Fruit fly (Drosophila melanogaster): Measurements from ENCODE around the gene raskol.
A peak's percentile ranks its signal among the peaks of the same experiment; 100 is the strongest.

Gene raskol

dm6 chrX:17728338-17728737, 18.4 kb downstream of the raskol start (continued):
- TF ChIP-seq hkb (optimal IDR thresholded peaks at IDR 0.05) (no peak), hkb (GFP tag; IDR thresholded peaks at IDR 0.05) (0 out of 2 replicates have a peak, but pooled peaks have one; percentile 12), CG1647 (GFP tag; optimal IDR thresholded peaks at IDR 0.05) (no peak), row (GFP tag; IDR thresholded peaks at IDR 0.05) (peak; percentile 32; the same call in 1 of the 3 replicates), mld (GFP tag; IDR thresholded peaks at IDR 0.05; ENCODE audit: partially characterized antibody) (no peak), BtbVII (GFP tag; optimal IDR thresholded peaks at IDR 0.05) (no peak), Jarid2 (GFP tag; optimal IDR thresholded peaks at IDR 0.05) (no peak), CG15269 (tag; optimal IDR thresholded peaks at IDR 0.05) (no peak), Elba2 (GFP tag; optimal IDR thresholded peaks at IDR 0.05) (no peak), ATbp (GFP tag; optimal IDR thresholded peaks at IDR 0.05) (no peak), emc (GFP tag; optimal IDR thresholded peaks at IDR 0.05) (no peak), CG1832 (GFP tag; optimal IDR thresholded peaks at IDR 0.05) (peak; percentile 73), CG4707 (GFP tag; optimal IDR thresholded peaks at IDR 0.05) (no peak), Hr51 (GFP tag; optimal IDR thresholded peaks at IDR 0.05) (no peak), CG6813 (GFP tag; optimal IDR thresholded peaks at IDR 0.05) (no peak), dysf (GFP tag; IDR thresholded peaks at IDR 0.05) (peak; percentile 36; the same call in 1 of the 3 replicates), CG9932 (GFP tag; IDR thresholded peaks at IDR 0.05) (peak; percentile 16; the same call in 1 of the 2 replicates)

- TF ChIP-seq nom (GFP tag; optimal IDR thresholded peaks at IDR 0.05), result peak; percentile 68
- no peak for TF ChIP-seq HLH3B (GFP tag; IDR thresholded peaks at IDR 0.05)
- TF ChIP-seq ci (GFP tag; IDR thresholded peaks at IDR 0.05), result no peak
Observed at dm6 chrX:17732076-17732475, 22.1 kb downstream of the raskol start.

- TF ChIP-seq CG7839 (tag; optimal IDR thresholded peaks at IDR 0.05) (peak; percentile 17), sens (GFP tag) (peak; percentile 62), CG3995 (GFP tag; optimal IDR thresholded peaks at IDR 0.05) (no peak), CG9727 (GFP tag; optimal IDR thresholded peaks at IDR 0.05) (peak; percentile 1), Sox102F (GFP tag; optimal IDR thresholded peaks at IDR 0.05) (peak; percentile 15), Side (GFP tag; optimal IDR thresholded peaks at IDR 0.05) (no peak), CG14710 (tag; optimal IDR thresholded peaks at IDR 0.05) (peak; percentile 34), Blimp-1 (GFP tag; optimal IDR thresholded peaks at IDR 0.05) (peak; percentile 8), CG2678 (tag; optimal IDR thresholded peaks at IDR 0.05) (peak; percentile 27), nmo (GFP tag; optimal IDR thresholded peaks at IDR 0.05) (peak; percentile 4), Oli (tag; optimal IDR thresholded peaks at IDR 0.05) (peak; percentile 9), Xrp1 (GFP tag; IDR thresholded peaks at IDR 0.05) (peak; percentile 35; the same call in 1 of the 2 replicates), CG2712 (tag; optimal IDR thresholded peaks at IDR 0.05) (peak; percentile 24), CG10979 (tag; optimal IDR thresholded peaks at IDR 0.05) (peak; percentile 45), CG16863 (GFP tag; optimal IDR thresholded peaks at IDR 0.05) (no peak), shn (GFP tag; optimal IDR thresholded peaks at IDR 0.05) (no peak), D19A (tag; optimal IDR thresholded peaks at IDR 0.05) (peak; percentile 16), phol (tag; optimal IDR thresholded peaks at IDR 0.05) (peak; percentile 38), TFAM (GFP tag; optimal IDR thresholded peaks at IDR 0.05) (no peak), croc (GFP tag; conservative IDR thresholded peaks at IDR 0.05) (0 out of 3 replicates have a peak, but pooled peaks have one; percentile 17), CG9876 (GFP tag; optimal IDR thresholded peaks at IDR 0.05) (no peak), CG1792 (GFP tag; optimal IDR thresholded peaks at IDR 0.05) (no peak), CG18262 (tag; optimal IDR thresholded peaks at IDR 0.05) (peak; percentile 53), CG17361 (GFP tag; IDR thresholded peaks at IDR 0.05) (peak; percentile 39; the same call in 1 of the 3 replicates), dimm (GFP tag; IDR thresholded peaks at IDR 0.05) (no peak), CG11504 (tag; optimal IDR thresholded peaks at IDR 0.05) (peak; percentile 32), dmrt11E (tag; optimal IDR thresholded peaks at IDR 0.05) (peak; percentile 35), Ptx1 (GFP tag; IDR thresholded peaks at IDR 0.05) (no peak)
Observed at dm6 chrX:17732684-17733083, 22.7 kb downstream of the raskol start.
